Fruit fly (Drosophila melanogaster): ENCODE measurements around the gene Tip60.

DNA sequence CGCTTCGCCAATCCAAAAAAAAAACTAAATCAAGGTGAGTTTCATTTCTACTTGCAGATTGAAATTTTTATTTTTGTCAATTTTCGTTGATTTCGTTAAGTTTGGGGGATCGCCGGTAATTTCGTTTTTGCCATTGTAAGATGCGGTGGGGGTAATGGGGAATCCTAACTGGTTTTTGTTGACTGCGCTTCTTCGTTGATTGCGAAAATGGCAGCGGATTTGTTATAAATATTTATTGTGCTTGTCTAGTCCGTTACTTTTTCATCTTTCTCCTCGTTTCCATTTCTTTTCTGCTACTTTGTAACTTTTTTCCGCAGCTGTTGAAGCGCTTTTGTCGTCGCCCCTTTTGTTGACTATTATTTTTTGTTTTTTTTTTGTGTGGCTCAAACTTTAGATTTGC is 11.0 kb downstream of the Tip60 start:
- no peak for TF ChIP-seq pan (optimal IDR thresholded peaks at IDR 0.05)
- TF ChIP-seq EcR (GFP tag; optimal IDR thresholded peaks at IDR 0.05): no peak
- no peak for TF ChIP-seq usp (GFP tag; optimal IDR thresholded peaks at IDR 0.05)
